Fruit fly (Drosophila melanogaster): ENCODE results near the gene fz.

The fz gene

dm6 chr3L:14321400-14321799 is 47.3 kb downstream of the fz start:
- TF ChIP-seq svp (GFP tag) (no peak), CG6792 (GFP tag; optimal IDR thresholded peaks at IDR 0.05) (peak; percentile 0), vri (GFP tag; optimal IDR thresholded peaks at IDR 0.05) (no peak), CG6276 (GFP tag; optimal IDR thresholded peaks at IDR 0.05) (no peak), achi (GFP tag; optimal IDR thresholded peaks at IDR 0.05) (peak; percentile 33), dsx (GFP tag; optimal IDR thresholded peaks at IDR 0.05; ENCODE audit: poor library complexity, severe bottlenecking) (no peak), fd59A (GFP tag; optimal IDR thresholded peaks at IDR 0.05) (peak; percentile 16), CG3032 (tag; optimal IDR thresholded peaks at IDR 0.05) (peak; percentile 5), CG10669 (GFP tag; optimal IDR thresholded peaks at IDR 0.05) (peak; percentile 28), eg (GFP tag; IDR thresholded peaks at IDR 0.05) (no peak), CG10631 (GFP tag; optimal IDR thresholded peaks at IDR 0.05) (peak; percentile 7), CG11294 (GFP tag; IDR thresholded peaks at IDR 0.05) (no peak), CG9139 (GFP tag; optimal IDR thresholded peaks at IDR 0.05) (no peak), CG6163 (GFP tag; IDR thresholded peaks at IDR 0.05) (no peak), acj6 (GFP tag; optimal IDR thresholded peaks at IDR 0.05) (peak; percentile 37), CG7368 (GFP tag; optimal IDR thresholded peaks at IDR 0.05) (no peak), CG8319 (GFP tag; optimal IDR thresholded peaks at IDR 0.05) (no peak), Hr39 (GFP tag; optimal IDR thresholded peaks at IDR 0.05) (no peak), topi (GFP tag; optimal IDR thresholded peaks at IDR 0.05) (peak; percentile 32), Hr4 (GFP tag; optimal IDR thresholded peaks at IDR 0.05) (peak; percentile 43), CG32006 (GFP tag; optimal IDR thresholded peaks at IDR 0.05) (peak; percentile 64), Ets96B (tag; optimal IDR thresholded peaks at IDR 0.05) (peak; percentile 22), CG11762 (GFP tag; optimal IDR thresholded peaks at IDR 0.05; ENCODE audit: insufficient read depth) (no peak), Sox102F (GFP tag; optimal IDR thresholded peaks at IDR 0.05) (no peak), CG4318 (GFP tag; optimal IDR thresholded peaks at IDR 0.05) (peak; percentile 19), Met (GFP tag; optimal IDR thresholded peaks at IDR 0.05) (peak; percentile 15), CG16779 (tag; optimal IDR thresholded peaks at IDR 0.05) (no peak), pdm3 (GFP tag; optimal IDR thresholded peaks at IDR 0.05) (peak; percentile 46), Hr38 (GFP tag; optimal IDR thresholded peaks at IDR 0.05) (no peak), salr (GFP tag; optimal IDR thresholded peaks at IDR 0.05) (peak in 1 of 2 experiments; percentile 39), Gug (GFP tag; IDR thresholded peaks at IDR 0.05) (no peak), lz (GFP tag; optimal IDR thresholded peaks at IDR 0.05) (peak; percentile 29), CG1621 (tag; optimal IDR thresholded peaks at IDR 0.05) (no peak), Eip78C (GFP tag) (peak; percentile 78), CG15336 (GFP tag; IDR thresholded peaks at IDR 0.05) (no peak), dac (GFP tag; optimal IDR thresholded peaks at IDR 0.05) (no peak), OdsH (GFP tag; optimal IDR thresholded peaks at IDR 0.05) (peak; percentile 24), Sox14 (GFP tag; optimal IDR thresholded peaks at IDR 0.05) (peak; percentile 41), CG11902 (GFP tag; optimal IDR thresholded peaks at IDR 0.05) (no peak), Eip75B (GFP tag; optimal IDR thresholded peaks at IDR 0.05) (no peak), cyc (GFP tag; optimal IDR thresholded peaks at IDR 0.05) (no peak), esn (GFP tag; optimal IDR thresholded peaks at IDR 0.05) (peak; percentile 40), ss (GFP tag; optimal IDR thresholded peaks at IDR 0.05) (no peak), CG8119 (GFP tag; IDR thresholded peaks at IDR 0.05) (no peak; the same call in 2 of the 3 replicates), CG31627 (GFP tag; optimal IDR thresholded peaks at IDR 0.05) (peak; percentile 13), spab (GFP tag; optimal IDR thresholded peaks at IDR 0.05) (peak; percentile 20)

Data from whole organism, prepupa.